Fruit fly (Drosophila melanogaster): ENCODE measurements around the gene CG33287.

DNA sequence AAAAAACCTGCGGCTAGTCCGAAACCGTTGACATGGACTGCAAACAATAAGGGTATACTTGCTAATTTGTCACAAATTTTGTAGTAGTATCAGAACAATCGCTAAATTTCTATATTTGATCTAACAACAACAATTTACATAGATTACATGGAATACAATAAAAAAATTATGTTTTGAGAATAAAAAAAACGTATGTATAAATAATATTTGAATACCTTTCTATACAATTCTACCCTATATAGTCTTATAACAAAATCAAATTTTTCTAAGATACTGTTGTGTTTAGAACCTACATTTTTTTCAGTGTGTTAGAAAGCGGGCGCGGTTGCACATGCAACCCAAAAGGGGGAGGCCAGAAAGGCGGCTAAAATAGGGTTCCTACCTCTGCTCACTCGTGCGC lies 12.8 kb upstream of the CG33287 start:
- TF ChIP-seq CTCF (optimal IDR thresholded peaks at IDR 0.05), result no peak
- TF ChIP-seq CG8478 (optimal IDR thresholded peaks at IDR 0.05), result no peak
